Worm (Caenorhabditis elegans) whole organism, young adult: ENCODE data around the gene sdf-9.

Experiments
- B0336.3 ChIP-seq: fragments of 200-800 bp; sonication (Bioruptor generic); IDR thresholded peaks from 2 replicates; pipeline ENCODE4 v1.3.6; 2022; ENCODE audit warnings: missing genetic modification characterization, missing compliant biosample characterization
- C06A6.2 ChIP-seq: fragments of 200-800 bp; sonication (Bioruptor generic); conservative IDR thresholded peaks from 2 replicates; pipeline ENCODE4 v1.3.6; 2022; ENCODE audit warnings: missing genetic modification characterization, missing compliant biosample characterization
- D2030.7 ChIP-seq: fragments of 200-800 bp; sonication (Bioruptor generic); IDR thresholded peaks from 2 replicates; pipeline ENCODE4 v1.3.6; 2022; ENCODE audit warnings: missing genetic modification reagents, missing genetic modification characterization, missing compliant biosample characterization
- F23B12.7 ChIP-seq: sonication (generic microtip); optimal IDR thresholded peaks from 2 replicates; lab custom pipeline; 2017; ENCODE audit warnings: missing genetic modification characterization, mild to moderate bottlenecking, missing compliant biosample characterization, antibody characterized with exemption, moderate library complexity; ENCODE audit not compliant: insufficient read depth
- F33H1.4 ChIP-seq: fragments of 200-800 bp; sonication (Bioruptor generic); IDR thresholded peaks from 2 replicates; pipeline ENCODE4 v1.3.6; 2022; ENCODE audit warnings: missing genetic modification reagents, missing genetic modification characterization, missing compliant biosample characterization
- F52B5.7 ChIP-seq: sonication (generic microtip); optimal IDR thresholded peaks from 2 replicates; lab custom pipeline; 2016; ENCODE audit warnings: mild to moderate bottlenecking, missing genetic modification characterization, missing compliant biosample characterization
- F55B11.4 ChIP-seq: sonication (generic microtip); optimal IDR thresholded peaks from 2 replicates; lab custom pipeline; 2016; ENCODE audit warnings: missing compliant biosample characterization, missing genetic modification characterization, borderline replicate concordance; ENCODE audit not compliant: insufficient read depth
- K11D2.4 ChIP-seq: fragments of 200-800 bp; sonication (Bioruptor generic); IDR thresholded peaks from 2 replicates; pipeline ENCODE4 v1.3.6; 2022; ENCODE audit warnings: missing genetic modification reagents, missing genetic modification characterization, missing compliant biosample characterization
- K12H6.12 ChIP-seq: fragments of 200-800 bp; sonication (Bioruptor generic); optimal IDR thresholded peaks from 2 replicates; lab custom pipeline; 2018; ENCODE audit warnings: mild to moderate bottlenecking, missing genetic modification characterization, missing compliant biosample characterization
- T07F8.4 ChIP-seq: sonication (generic microtip); optimal IDR thresholded peaks from 2 replicates; lab custom pipeline; 2016; ENCODE audit warnings: mild to moderate bottlenecking, missing genetic modification characterization, moderate library complexity, missing compliant biosample characterization
- Y53F4B.3 ChIP-seq: fragments of 200-800 bp; sonication (Bioruptor generic); IDR thresholded peaks from 2 replicates; pipeline ENCODE4 v1.3.6; 2022; ENCODE audit warnings: missing genetic modification reagents, missing genetic modification characterization, missing compliant biosample characterization
- Y53G8AR.9 ChIP-seq: fragments of 200-800 bp; sonication (Bioruptor generic); conservative IDR thresholded peaks from 2 replicates; pipeline ENCODE4 v1.3.6; 2022; ENCODE audit warnings: missing genetic modification reagents, missing genetic modification characterization, missing compliant biosample characterization
- Y56A3A.18 ChIP-seq: fragments of 200-800 bp; sonication (Bioruptor generic); IDR thresholded peaks from 2 replicates; pipeline ENCODE4 v1.3.6; 2022; ENCODE audit warnings: missing genetic modification reagents, missing genetic modification characterization, missing compliant biosample characterization
- Y79H2A.3 ChIP-seq: fragments of 200-800 bp; sonication (Bioruptor generic); conservative IDR thresholded peaks from 2 replicates; pipeline ENCODE4 v1.3.6; 2022; ENCODE audit warnings: missing genetic modification reagents, missing genetic modification characterization, missing compliant biosample characterization
- Y95B8A.8 ChIP-seq: fragments of 200-800 bp; sonication (Bioruptor generic); IDR thresholded peaks from 2 replicates; pipeline ENCODE4 v1.3.6; 2022; ENCODE audit warnings: missing genetic modification reagents, missing genetic modification characterization, missing compliant biosample characterization
- aptf-2 ChIP-seq: fragments of 200-800 bp; sonication (Bioruptor generic); conservative IDR thresholded peaks from 2 replicates; pipeline ENCODE4 v1.3.6; 2022; ENCODE audit warnings: missing genetic modification reagents, missing genetic modification characterization, missing compliant biosample characterization
- aptf-3 ChIP-seq: fragments of 200-800 bp; sonication (Bioruptor generic); IDR thresholded peaks from 2 replicates; pipeline ENCODE4 v1.3.6; 2022; ENCODE audit warnings: missing genetic modification characterization, missing compliant biosample characterization
- athp-1 ChIP-seq: sonication (generic microtip); optimal IDR thresholded peaks from 2 replicates; lab custom pipeline; 2017; ENCODE audit warnings: mild to moderate bottlenecking, missing genetic modification characterization, missing compliant biosample characterization
- bed-1 ChIP-seq: fragments of 200-800 bp; sonication (Bioruptor generic); IDR thresholded peaks from 2 replicates; pipeline ENCODE4 v1.3.6; 2022; ENCODE audit warnings: missing genetic modification reagents, missing genetic modification characterization, missing compliant biosample characterization
- ccch-3 ChIP-seq: fragments of 200-800 bp; sonication (Bioruptor generic); optimal IDR thresholded peaks from 2 replicates; lab custom pipeline; 2018; ENCODE audit warnings: mild to moderate bottlenecking, missing genetic modification characterization, missing compliant biosample characterization
- ceh-100 ChIP-seq: fragments of 200-800 bp; sonication (Bioruptor generic); IDR thresholded peaks from 2 replicates; pipeline ENCODE4 v1.3.6; 2022; ENCODE audit warnings: missing genetic modification reagents, missing genetic modification characterization, missing compliant biosample characterization
- ceh-79 ChIP-seq: sonication (generic microtip); optimal IDR thresholded peaks from 2 replicates; lab custom pipeline; 2017; ENCODE audit warnings: mild to moderate bottlenecking, missing genetic modification characterization, missing compliant biosample characterization
- ceh-91 ChIP-seq: fragments of 200-800 bp; sonication (Bioruptor generic); IDR thresholded peaks from 2 replicates; pipeline ENCODE4 v1.3.6; 2022; ENCODE audit warnings: missing genetic modification reagents, missing genetic modification characterization, missing compliant biosample characterization
- die-1 ChIP-seq: sonication (generic microtip); optimal IDR thresholded peaks from 2 replicates; lab custom pipeline; 2016; ENCODE audit warnings: missing genotype, mild to moderate bottlenecking, missing genetic modification characterization, missing compliant biosample characterization
- dox-1 ChIP-seq: fragments of 200-800 bp; sonication (Bioruptor generic); IDR thresholded peaks from 2 replicates; pipeline ENCODE4 v1.3.6; 2022; ENCODE audit warnings: missing genetic modification reagents, missing genetic modification characterization, missing compliant biosample characterization
- dpff-1 ChIP-seq: sonication (generic microtip); optimal IDR thresholded peaks from 2 replicates; lab custom pipeline; 2017; ENCODE audit warnings: mild to moderate bottlenecking, missing genetic modification characterization, missing compliant biosample characterization
- ets-4 ChIP-seq: fragments of 200-800 bp; sonication (Bioruptor generic); optimal IDR thresholded peaks from 2 replicates; lab custom pipeline; 2018; ENCODE audit warnings: mild to moderate bottlenecking, missing genetic modification characterization, missing compliant biosample characterization
- gei-17 ChIP-seq: fragments of 200-800 bp; sonication (Bioruptor generic); optimal IDR thresholded peaks from 2 replicates; lab custom pipeline; 2018; ENCODE audit warnings: mild to moderate bottlenecking, missing genetic modification characterization, missing compliant biosample characterization
- hsf-1 ChIP-seq: fragments of 200-800 bp; sonication (Bioruptor generic); IDR thresholded peaks from 2 replicates; pipeline ENCODE4 v1.3.6; 2022; ENCODE audit warnings: missing genetic modification reagents, missing genetic modification characterization, missing compliant biosample characterization
- lag-1 ChIP-seq: fragments of 200-800 bp; sonication (Bioruptor generic); IDR thresholded peaks from 2 replicates; pipeline ENCODE4 v1.3.6; 2022; ENCODE audit warnings: missing genetic modification reagents, missing genetic modification characterization, missing compliant biosample characterization
- lin-26 ChIP-seq: fragments of 200-800 bp; sonication (Bioruptor generic); IDR thresholded peaks from 2 replicates; pipeline ENCODE4 v1.3.6; 2022; ENCODE audit warnings: missing genetic modification reagents, missing genetic modification characterization, missing compliant biosample characterization
- lsl-1 ChIP-seq: fragments of 200-800 bp; sonication (Bioruptor generic); optimal IDR thresholded peaks from 2 replicates; lab custom pipeline; 2018; ENCODE audit warnings: mild to moderate bottlenecking, missing genetic modification characterization, moderate library complexity, missing compliant biosample characterization
- madf-10 ChIP-seq: sonication (generic microtip); optimal IDR thresholded peaks from 2 replicates; lab custom pipeline; 2016; ENCODE audit warnings: mild to moderate bottlenecking, missing genetic modification characterization, missing compliant biosample characterization
- mcd-1 ChIP-seq: fragments of 200-800 bp; sonication (Bioruptor generic); IDR thresholded peaks from 2 replicates; pipeline ENCODE4 v1.3.6; 2022; ENCODE audit warnings: missing genetic modification reagents, missing genetic modification characterization, missing compliant biosample characterization
- nfya-1 ChIP-seq: sonication (generic microtip); optimal IDR thresholded peaks from 2 replicates; lab custom pipeline; 2017; ENCODE audit warnings: antibody characterized with exemption, missing compliant biosample characterization, missing genetic modification characterization, borderline replicate concordance; ENCODE audit not compliant: insufficient read depth
- nfya-2 ChIP-seq: fragments of 200-800 bp; sonication (Bioruptor generic); IDR thresholded peaks from 2 replicates; pipeline ENCODE4 v1.3.6; 2022; ENCODE audit warnings: missing genetic modification reagents, missing genetic modification characterization, missing compliant biosample characterization
- nhr-120 ChIP-seq: fragments of 200-800 bp; sonication (Bioruptor generic); IDR thresholded peaks from 2 replicates; pipeline ENCODE4 v1.3.6; 2022; ENCODE audit warnings: missing genetic modification characterization, missing compliant biosample characterization
- nhr-27 ChIP-seq: fragments of 200-800 bp; sonication (Bioruptor generic); optimal IDR thresholded peaks from 2 replicates; lab custom pipeline; 2018; ENCODE audit warnings: mild to moderate bottlenecking, missing genetic modification characterization, moderate library complexity, missing compliant biosample characterization
- pbrm-1 ChIP-seq: fragments of 200-800 bp; sonication (Bioruptor generic); IDR thresholded peaks from 2 replicates; pipeline ENCODE4 v1.3.6; 2022; ENCODE audit warnings: missing genetic modification reagents, missing genetic modification characterization, missing compliant biosample characterization
- rcor-1 ChIP-seq: fragments of 200-800 bp; sonication (Bioruptor generic); IDR thresholded peaks from 2 replicates; pipeline ENCODE4 v1.3.6; 2022; ENCODE audit warnings: missing genetic modification reagents, missing genetic modification characterization, missing compliant biosample characterization
- snpc-4 ChIP-seq, 5 experiments: fragments of 150-350 bp in 1 of 5; sonication (generic microtip) in 4 of 5; optimal IDR thresholded peaks; 2 replicates each; lab custom pipeline; 2014 to 2018; ENCODE audit warnings: missing genetic modification characterization in 5 of 5, missing biosample characterization in 3 of 5, antibody characterized with exemption in 2 of 5, mild to moderate bottlenecking in 2 of 5, missing compliant biosample characterization in 2 of 5, missing genotype in 2 of 5, moderate library complexity in 2 of 5, missing genetic modification reagents in 1 of 5
- somi-1 ChIP-seq: fragments of 200-800 bp; sonication (Bioruptor generic); optimal IDR thresholded peaks from 2 replicates; lab custom pipeline; 2018; ENCODE audit warnings: mild to moderate bottlenecking, missing genetic modification characterization, missing compliant biosample characterization
- tlf-1 ChIP-seq: fragments of 200-800 bp; sonication (Bioruptor generic); optimal IDR thresholded peaks from 2 replicates; lab custom pipeline; 2018; ENCODE audit warnings: mild to moderate bottlenecking, missing genetic modification characterization, missing compliant biosample characterization
- unc-130 ChIP-seq: sonication (generic microtip); optimal IDR thresholded peaks from 2 replicates; lab custom pipeline; 2016; ENCODE audit warnings: missing genetic modification reagents, missing genetic modification characterization, missing compliant biosample characterization
- xnd-1 ChIP-seq: sonication (generic microtip); optimal IDR thresholded peaks from 2 replicates; lab custom pipeline; 2016; ENCODE audit warnings: missing genotype, missing genetic modification reagents, missing genetic modification characterization, missing compliant biosample characterization
- zim-3 ChIP-seq: sonication (generic microtip); optimal IDR thresholded peaks from 2 replicates; lab custom pipeline; 2017; ENCODE audit warnings: mild to moderate bottlenecking, missing genetic modification characterization, moderate library complexity, missing compliant biosample characterization
- ztf-3 ChIP-seq: fragments of 200-800 bp; sonication (Bioruptor generic); optimal IDR thresholded peaks from 2 replicates; lab custom pipeline; 2018; ENCODE audit warnings: mild to moderate bottlenecking, missing genetic modification characterization, missing compliant biosample characterization
- ztf-6 ChIP-seq: fragments of 200-800 bp; sonication (Bioruptor generic); IDR thresholded peaks from 2 replicates; pipeline ENCODE4 v1.3.6; 2022; ENCODE audit warnings: missing genetic modification reagents, missing genetic modification characterization, missing compliant biosample characterization

Gene sdf-9

ce11 chrV:20847743-20848229, 49.8 kb downstream of the sdf-9 start (continued):
- no peak for TF ChIP-seq nfya-2 (GFP tag; lab: Robert Waterston, UW)
- no peak for TF ChIP-seq ztf-6
- TF ChIP-seq mcd-1, result peak; percentile 41; the same call in 1 of the 2 replicates
- no peak for TF ChIP-seq F55B11.4
- no peak for TF ChIP-seq K12H6.12 (tag; lab: Kevin White, UChicago)
- TF ChIP-seq ccch-3, result no peak
- TF ChIP-seq nhr-120 (GFP tag; lab: Robert Waterston, UW), result no peak
- TF ChIP-seq dpff-1, result peak; percentile 37
- no peak for TF ChIP-seq lag-1 (GFP tag; lab: Robert Waterston, UW)
- TF ChIP-seq Y53G8AR.9 (GFP tag; lab: Robert Waterston, UW), result peak; percentile 84
- TF ChIP-seq snpc-4 (GFP tag; optimal IDR thresholded peaks at IDR 0.05; lab: Kevin White, UChicago), result no peak
- peak in 2 of 4 experiments; percentile 53 to 66 for TF ChIP-seq snpc-4 (tag; optimal IDR thresholded peaks at IDR 0.05; lab: Kevin White, UChicago)
- TF ChIP-seq ceh-79 (tag; lab: Kevin White, UChicago), result peak; percentile 64
- TF ChIP-seq xnd-1 (tag; lab: Kevin White, UChicago), result peak; percentile 8
- TF ChIP-seq dox-1 (GFP tag; lab: Robert Waterston, UW), result peak; percentile 37; the same call in 1 of the 2 replicates
- no peak for TF ChIP-seq unc-130
- no peak for TF ChIP-seq bed-1 (GFP tag; lab: Robert Waterston, UW)
- TF ChIP-seq C06A6.2 (GFP tag; lab: Robert Waterston, UW), result no peak
- TF ChIP-seq Y53F4B.3 (GFP tag; lab: Robert Waterston, UW), result no peak
- peak; percentile 59; the same call in 1 of the 2 replicates for TF ChIP-seq lin-26 (GFP tag; lab: Robert Waterston, UW)
- peak; percentile 38 for TF ChIP-seq die-1
- peak; percentile 40 for TF ChIP-seq gei-17 (GFP tag; lab: Kevin White, UChicago)
- no peak for TF ChIP-seq ztf-3 (GFP tag; lab: Kevin White, UChicago)
- peak; percentile 20 for TF ChIP-seq madf-10 (tag; lab: Kevin White, UChicago)
- TF ChIP-seq zim-3, result peak; percentile 78
- TF ChIP-seq D2030.7 (GFP tag; lab: Robert Waterston, UW), result peak; percentile 55; the same call in 1 of the 2 replicates
- TF ChIP-seq ceh-91 (GFP tag; lab: Robert Waterston, UW), result no peak
- peak; percentile 51 for TF ChIP-seq T07F8.4 (tag; lab: Kevin White, UChicago)
- TF ChIP-seq Y79H2A.3, result 0 out of 2 replicates have a peak, but pooled peaks have one; percentile 39
- TF ChIP-seq athp-1, result peak; percentile 72
- TF ChIP-seq lsl-1 (GFP tag; lab: Kevin White, UChicago), result peak; percentile 22
- no peak for TF ChIP-seq K11D2.4 (GFP tag; lab: Robert Waterston, UW)
- peak; percentile 82 for TF ChIP-seq B0336.3
- no peak for TF ChIP-seq F33H1.4
- peak; percentile 53 for TF ChIP-seq F52B5.7 (tag; lab: Kevin White, UChicago)
- TF ChIP-seq somi-1, result no peak
- no peak for TF ChIP-seq aptf-2 (GFP tag; lab: Robert Waterston, UW)
- TF ChIP-seq pbrm-1 (GFP tag; lab: Robert Waterston, UW), result peak; percentile 50; the same call in 1 of the 2 replicates
- TF ChIP-seq ceh-100 (GFP tag; lab: Robert Waterston, UW), result no peak
- TF ChIP-seq Y56A3A.18 (GFP tag; lab: Robert Waterston, UW), result no peak; the same call in 1 of the 2 replicates
- no peak for TF ChIP-seq Y95B8A.8 (GFP tag; lab: Robert Waterston, UW)
- peak; percentile 22 for TF ChIP-seq nhr-27 (tag; lab: Kevin White, UChicago)
- TF ChIP-seq F23B12.7 (tag; lab: Kevin White, UChicago), result peak; percentile 56
- TF ChIP-seq ets-4 (GFP tag; lab: Kevin White, UChicago), result peak; percentile 32
- TF ChIP-seq nfya-1 (tag; lab: Kevin White, UChicago), result no peak
- peak; percentile 20; the same call in 1 of the 2 replicates for TF ChIP-seq rcor-1 (GFP tag; lab: Robert Waterston, UW)
- TF ChIP-seq aptf-3, result no peak
- TF ChIP-seq hsf-1 (GFP tag; lab: Robert Waterston, UW), result peak; percentile 73
- peak; percentile 63 for TF ChIP-seq tlf-1 (GFP tag; lab: Kevin White, UChicago)
